Worm (Caenorhabditis elegans): ENCODE data around the gene skr-19.

- TF ChIP-seq aly-2 (tag; optimal IDR thresholded peaks at IDR 0.05) = no peak
- no peak for TF ChIP-seq unc-55 (GFP tag; optimal IDR thresholded peaks at IDR 0.05)
- no peak for TF ChIP-seq dmd-4 (tag; optimal IDR thresholded peaks at IDR 0.05)
- no peak for TF ChIP-seq nhr-12 (tag; optimal IDR thresholded peaks at IDR 0.05)
- no peak for TF ChIP-seq zag-1 (tag; optimal IDR thresholded peaks at IDR 0.05)
Observed at ce11 chrX:13248265-13248664, 23.8 kb upstream of the skr-19 start, which contains the start of gene K08H2.7.
